Fruit fly (Drosophila melanogaster): ENCODE measurements around the gene CG31676.
A peak's percentile ranks its signal among the peaks of the same experiment; 100 is the strongest.

The CG31676 gene

DNA sequence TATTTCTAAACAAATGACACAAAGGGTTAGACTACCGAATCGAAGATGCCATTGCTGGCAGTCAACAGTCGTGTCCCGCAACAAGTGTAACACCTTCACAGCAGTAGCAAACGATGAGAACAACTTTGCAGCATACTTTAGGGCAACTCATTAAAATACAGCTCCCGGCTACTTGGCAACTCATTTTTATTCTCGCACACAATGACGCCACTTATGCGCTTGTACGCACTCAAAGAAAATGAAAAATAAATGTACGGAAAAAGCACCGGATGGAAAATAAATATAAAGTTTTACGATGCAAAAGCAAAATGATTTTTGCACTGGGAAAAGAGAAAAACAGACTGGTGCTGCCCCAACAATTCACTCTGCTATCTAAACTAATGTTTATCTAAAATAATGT lies 50.6 kb downstream of the CG31676 start:
- TF ChIP-seq CG8159 (tag; optimal IDR thresholded peaks at IDR 0.05) (peak; percentile 9), gl (tag; optimal IDR thresholded peaks at IDR 0.05) (peak; percentile 59), CG4496 (GFP tag; IDR thresholded peaks at IDR 0.05) (peak; percentile 77), rn (GFP tag; IDR thresholded peaks at IDR 0.05) (no peak), CG34367 (tag; optimal IDR thresholded peaks at IDR 0.05) (peak; percentile 38), CG32121 (GFP tag; IDR thresholded peaks at IDR 0.05) (peak; percentile 16; the same call in 1 of the 2 replicates), CG10348 (GFP tag; IDR thresholded peaks at IDR 0.05) (no peak), Pif1A (GFP tag; optimal IDR thresholded peaks at IDR 0.05) (peak; percentile 29), fd96Ca (GFP tag; IDR thresholded peaks at IDR 0.05) (no peak; the same call in 2 of the 3 replicates), CG13204 (GFP tag; optimal IDR thresholded peaks at IDR 0.05) (no peak), CG8301 (tag; optimal IDR thresholded peaks at IDR 0.05) (peak; percentile 40), CG14655 (GFP tag; optimal IDR thresholded peaks at IDR 0.05) (peak; percentile 58), CG12605 (GFP tag; IDR thresholded peaks at IDR 0.05) (peak; percentile 73), D1 (tag; optimal IDR thresholded peaks at IDR 0.05) (peak; percentile 43), EcR (GFP tag; optimal IDR thresholded peaks at IDR 0.05) (no peak), Ets98B (GFP tag; IDR thresholded peaks at IDR 0.05) (peak; percentile 61), CG15710 (tag; optimal IDR thresholded peaks at IDR 0.05) (peak; percentile 9)

DNA sequence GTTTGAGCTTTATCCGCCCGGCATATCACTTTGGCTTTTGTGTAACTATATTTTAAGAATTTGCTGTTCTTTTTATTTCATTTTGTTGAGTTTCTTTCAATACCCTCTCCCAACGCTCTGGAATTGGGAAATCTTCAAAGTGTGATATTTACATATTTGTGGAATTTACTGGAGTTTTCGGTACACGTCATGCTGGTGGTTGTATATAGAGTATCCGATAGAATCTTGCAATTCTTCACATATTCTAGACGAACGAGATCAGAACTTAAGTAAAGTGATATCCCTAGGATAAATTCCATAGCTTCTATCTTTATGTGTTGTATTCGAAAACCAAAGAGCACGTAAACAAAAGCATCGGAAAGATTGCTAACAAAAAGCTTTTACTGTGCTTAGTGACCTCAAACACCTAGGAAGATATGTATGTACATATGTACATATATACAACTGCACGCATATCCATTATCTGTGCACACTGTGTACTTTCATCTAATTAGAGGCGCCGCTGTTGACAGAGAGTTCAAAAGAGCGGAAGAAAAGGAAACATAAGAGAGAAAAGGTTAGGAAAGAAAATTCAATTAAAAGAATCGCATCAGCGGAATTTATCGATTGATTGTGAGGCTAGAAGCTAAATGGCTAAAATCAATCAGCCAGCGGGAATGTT lies 56.3 kb downstream of the CG31676 start:
- TF ChIP-seq gl (tag; optimal IDR thresholded peaks at IDR 0.05) (no peak), CG34367 (tag; optimal IDR thresholded peaks at IDR 0.05) (no peak), EcR (GFP tag; optimal IDR thresholded peaks at IDR 0.05) (no peak), D1 (tag; optimal IDR thresholded peaks at IDR 0.05) (no peak), CG8159 (tag; optimal IDR thresholded peaks at IDR 0.05) (no peak), Pif1A (GFP tag; optimal IDR thresholded peaks at IDR 0.05) (no peak), CG4496 (GFP tag; IDR thresholded peaks at IDR 0.05) (no peak), CG13204 (GFP tag; optimal IDR thresholded peaks at IDR 0.05) (no peak), Pif1B (GFP tag; optimal IDR thresholded peaks at IDR 0.05) (no peak), Snoo (tag; optimal IDR thresholded peaks at IDR 0.05) (no peak), CG10348 (GFP tag; IDR thresholded peaks at IDR 0.05) (no peak), CG14655 (GFP tag; optimal IDR thresholded peaks at IDR 0.05) (no peak), CG9948 (tag; optimal IDR thresholded peaks at IDR 0.05) (no peak)

DNA sequence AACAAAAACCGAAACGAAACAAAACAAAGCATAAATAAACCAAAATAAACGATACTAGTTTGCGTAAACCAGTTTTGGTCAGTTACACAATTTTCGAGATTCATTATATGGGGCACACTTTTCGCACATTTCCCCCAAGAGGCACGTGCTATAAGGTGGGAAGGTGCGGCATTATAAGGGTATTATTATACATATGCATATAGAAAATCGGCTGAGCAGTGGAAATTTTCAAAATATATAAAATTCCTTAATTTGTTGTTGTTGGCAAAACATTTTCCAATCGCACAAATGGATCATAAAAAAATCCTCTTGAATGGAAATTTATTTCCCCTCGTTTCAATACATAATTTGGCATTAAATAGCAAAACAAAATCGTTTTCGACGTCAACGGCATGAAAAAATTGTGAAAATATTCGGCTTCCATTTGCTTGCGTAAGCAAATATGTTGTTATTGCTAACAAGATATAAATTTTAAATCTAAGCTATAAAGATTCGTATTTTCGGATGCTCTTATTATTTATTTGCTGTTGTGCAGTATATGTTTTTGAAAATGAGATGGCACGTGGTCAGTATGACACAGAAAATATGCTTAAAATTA lies 58.0 kb downstream of the CG31676 start:
- TF ChIP-seq CG32121 (GFP tag; IDR thresholded peaks at IDR 0.05) = no peak
- TF ChIP-seq Pif1B (GFP tag; optimal IDR thresholded peaks at IDR 0.05) = no peak
- TF ChIP-seq CG9948 (tag; optimal IDR thresholded peaks at IDR 0.05) = no peak
- TF ChIP-seq D1 (tag; optimal IDR thresholded peaks at IDR 0.05) = peak; percentile 28
- TF ChIP-seq Ets98B (GFP tag; IDR thresholded peaks at IDR 0.05) = no peak

All from whole organism, pupa.